Worm (Caenorhabditis elegans) whole organism, L2 larva: ENCODE results near the gene nhr-251.

ENCODE experiments used
- C34F6.9 ChIP-seq: fragments of 150-350 bp; optimal IDR thresholded peaks from 2 replicates; lab custom pipeline; 2014; ENCODE audit warnings: missing biosample characterization, missing genetic modification characterization
- F13H6.1 ChIP-seq: sonication (generic microtip); optimal IDR thresholded peaks from 2 replicates; lab custom pipeline; 2016; ENCODE audit warnings: missing genetic modification characterization, missing compliant biosample characterization
- R02D3.7 ChIP-seq: fragments of 150-350 bp; optimal IDR thresholded peaks from 2 replicates; lab custom pipeline; 2014; ENCODE audit warnings: missing biosample characterization, missing genetic modification characterization
- ZK546.5 ChIP-seq: sonication (generic microtip); optimal IDR thresholded peaks from 2 replicates; lab custom pipeline; 2017; ENCODE audit warnings: missing biosample characterization, missing genetic modification characterization
- alr-1 ChIP-seq: fragments of 150-350 bp; optimal IDR thresholded peaks from 2 replicates; lab custom pipeline; 2014; ENCODE audit warnings: missing biosample characterization, missing genetic modification characterization
- aly-2 ChIP-seq: fragments of 150-350 bp; optimal IDR thresholded peaks from 2 replicates; lab custom pipeline; 2014; ENCODE audit warnings: missing biosample characterization, missing genetic modification characterization
- blmp-1 ChIP-seq: sonication (generic microtip); optimal IDR thresholded peaks from 2 replicates; lab custom pipeline; 2017; ENCODE audit warnings: missing genetic modification characterization, mild to moderate bottlenecking, missing compliant biosample characterization, antibody characterized with exemption, moderate library complexity; ENCODE audit not compliant: insufficient read depth
- ceh-82 ChIP-seq: fragments of 150-350 bp; optimal IDR thresholded peaks from 2 replicates; lab custom pipeline; 2014; ENCODE audit warnings: missing biosample characterization, missing genetic modification characterization
- crh-2 ChIP-seq: sonication (generic microtip); optimal IDR thresholded peaks from 2 replicates; lab custom pipeline; 2017; ENCODE audit warnings: missing biosample characterization, missing genetic modification characterization
- dmd-4 ChIP-seq: sonication (generic microtip); optimal IDR thresholded peaks from 2 replicates; lab custom pipeline; 2017; ENCODE audit warnings: missing biosample characterization, missing genetic modification characterization
- elt-1 ChIP-seq: fragments of 150-350 bp; optimal IDR thresholded peaks from 2 replicates; lab custom pipeline; 2014; ENCODE audit warnings: missing biosample characterization, missing genetic modification characterization
- gmeb-1 ChIP-seq: fragments of 150-350 bp; optimal IDR thresholded peaks from 2 replicates; lab custom pipeline; 2014; ENCODE audit warnings: missing biosample characterization, missing genetic modification characterization
- lin-11 ChIP-seq: fragments of 150-350 bp; sonication (generic microtip); optimal IDR thresholded peaks from 2 replicates; lab custom pipeline; 2014; ENCODE audit warnings: missing biosample characterization, missing genetic modification characterization, inconsistent platforms, mixed read lengths
- lin-13 ChIP-seq: fragments of 150-350 bp; optimal IDR thresholded peaks from 2 replicates; lab custom pipeline; 2014; ENCODE audit warnings: missing biosample characterization, missing genetic modification reagents, missing genetic modification characterization
- mab-5 ChIP-seq: fragments of 150-350 bp; optimal IDR thresholded peaks from 2 replicates; lab custom pipeline; 2014; ENCODE audit warnings: missing biosample characterization, missing genetic modification characterization
- mbf-1 ChIP-seq: sonication (generic microtip); optimal IDR thresholded peaks from 2 replicates; lab custom pipeline; 2017; ENCODE audit warnings: missing biosample characterization, missing genetic modification characterization
- nhr-10 ChIP-seq: sonication (generic microtip); optimal IDR thresholded peaks from 2 replicates; lab custom pipeline; 2017; ENCODE audit warnings: missing biosample characterization, missing genetic modification characterization
- nhr-11 ChIP-seq: fragments of 150-350 bp; optimal IDR thresholded peaks from 2 replicates; lab custom pipeline; 2014; ENCODE audit warnings: missing biosample characterization, missing genetic modification characterization
- nhr-129 ChIP-seq: fragments of 150-350 bp; optimal IDR thresholded peaks from 2 replicates; lab custom pipeline; 2014; ENCODE audit warnings: missing biosample characterization, missing genetic modification characterization
- nhr-21 ChIP-seq: fragments of 150-350 bp; optimal IDR thresholded peaks from 2 replicates; lab custom pipeline; 2014; ENCODE audit warnings: missing biosample characterization, missing genetic modification characterization
- nhr-237 ChIP-seq: fragments of 150-350 bp; optimal IDR thresholded peaks from 2 replicates; lab custom pipeline; 2014; ENCODE audit warnings: missing biosample characterization, missing genetic modification characterization
- nhr-6 ChIP-seq: fragments of 150-350 bp; optimal IDR thresholded peaks from 2 replicates; lab custom pipeline; 2014; ENCODE audit warnings: missing biosample characterization, missing genetic modification characterization
- skn-1 ChIP-seq: sonication (generic microtip); optimal IDR thresholded peaks from 2 replicates; lab custom pipeline; 2017; ENCODE audit warnings: missing biosample characterization, missing genetic modification characterization
- sma-9 ChIP-seq, 2 experiments: fragments of 150-350 bp in 1 of 2; sonication (generic microtip) in 1 of 2; optimal IDR thresholded peaks; 2 replicates each; lab custom pipeline; 2014 to 2016; ENCODE audit warnings: missing genetic modification characterization in 2 of 2, mild to moderate bottlenecking in 1 of 2, missing biosample characterization in 1 of 2, missing compliant biosample characterization in 1 of 2, missing genetic modification reagents in 1 of 2, moderate library complexity in 1 of 2
- snpc-4 ChIP-seq: fragments of 150-350 bp; optimal IDR thresholded peaks from 2 replicates; lab custom pipeline; 2014; ENCODE audit warnings: missing biosample characterization, missing genetic modification characterization
- unc-39 ChIP-seq: fragments of 150-350 bp; optimal IDR thresholded peaks from 2 replicates; lab custom pipeline; 2014; ENCODE audit warnings: missing biosample characterization, missing genetic modification characterization
- unc-55 ChIP-seq: fragments of 150-350 bp; sonication (generic microtip); optimal IDR thresholded peaks from 3 replicates; lab custom pipeline; 2014; ENCODE audit warnings: missing biosample characterization, missing genetic modification reagents, missing genetic modification characterization
- unc-62 ChIP-seq: fragments of 150-350 bp; optimal IDR thresholded peaks from 2 replicates; lab custom pipeline; 2014; ENCODE audit warnings: missing biosample characterization, missing genetic modification reagents, missing genetic modification characterization
- ztf-1 ChIP-seq: fragments of 200-800 bp; sonication (Bioruptor generic); conservative IDR thresholded peaks from 2 replicates; pipeline ENCODE4 v1.3.6; 2022; ENCODE audit warnings: missing genetic modification characterization, missing compliant biosample characterization

The nhr-251 gene

ce11 chrV:600231-600630, at the start of gene nhr-251:
TSS of gene nhr-251 (plus strand) at chrV:600531.
- TF ChIP-seq nhr-6 (tag; lab: Kevin White, UChicago) = no peak
- TF ChIP-seq, all 48 proteins: peak for 0

- no peak for TF ChIP-seq snpc-4
- TF ChIP-seq elt-1 (tag; lab: Kevin White, UChicago) = no peak
- no peak for TF ChIP-seq ztf-1
- TF ChIP-seq dmd-4 (tag; lab: Kevin White, UChicago) = no peak
- no peak for TF ChIP-seq crh-2 (tag; lab: Kevin White, UChicago)
- no peak for TF ChIP-seq alr-1 (tag; lab: Kevin White, UChicago)
- no peak for TF ChIP-seq skn-1 (tag; lab: Kevin White, UChicago)
- no peak for TF ChIP-seq blmp-1 (tag; lab: Kevin White, UChicago)
- TF ChIP-seq, all 48 proteins: peak for 0
Observed at ce11 chrV:552406-552805, 47.9 kb upstream of the nhr-251 start.

ce11 chrV:553067-553466, 47.3 kb upstream of the nhr-251 start, which contains the start of gene C14C6.8:
TSS of gene C14C6.8 (minus strand) at chrV:553167.
- TF ChIP-seq R02D3.7 = no peak
- TF ChIP-seq mab-5 = no peak
- TF ChIP-seq nhr-11 (tag; lab: Kevin White, UChicago) = no peak
- TF ChIP-seq unc-62 (GFP tag; lab: Kevin White, UChicago) = no peak
- TF ChIP-seq lin-11 (tag; lab: Kevin White, UChicago) = no peak
- no peak for TF ChIP-seq C34F6.9 (tag; lab: Kevin White, UChicago)

- TF ChIP-seq F13H6.1 (tag; lab: Kevin White, UChicago) = no peak
- no peak for TF ChIP-seq mbf-1 (tag; lab: Kevin White, UChicago)
- no peak for TF ChIP-seq ZK546.5 (tag; lab: Kevin White, UChicago)
- no peak for TF ChIP-seq snpc-4
- no peak for TF ChIP-seq lin-13
- TF ChIP-seq nhr-129 (tag; lab: Kevin White, UChicago) = no peak
- TF ChIP-seq, all 48 proteins: peak for 0
Observed at ce11 chrV:556055-556454, 44.3 kb upstream of the nhr-251 start, which contains the start of gene srx-8. TSS of gene srx-8 (minus strand) at chrV:556155.

DNA sequence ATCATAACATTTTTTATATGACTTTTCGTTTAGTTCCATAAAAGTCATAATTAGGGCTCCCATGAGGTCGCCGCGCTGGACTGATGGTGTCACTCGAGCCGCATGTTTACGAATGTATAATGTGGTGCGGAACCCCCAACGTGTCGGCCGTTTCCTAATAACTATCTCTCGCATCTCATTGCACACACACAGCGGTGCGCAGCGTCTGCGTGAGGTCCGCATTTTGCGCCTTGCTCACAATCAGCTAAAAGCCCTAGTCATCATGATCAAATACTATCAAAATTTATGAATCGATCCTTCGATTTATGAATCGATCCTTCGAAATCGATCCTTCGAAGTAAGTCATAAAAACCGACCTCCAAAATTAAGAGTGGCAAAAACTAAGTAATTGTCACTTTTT, 40.4 kb upstream of the nhr-251 start, which contains the start of gene srx-7:
TSS of gene srx-7 (plus strand) at position 256 of the 400 bp plus-strand sequence.
- no peak for TF ChIP-seq mbf-1 (tag; lab: Kevin White, UChicago)
- no peak for TF ChIP-seq R02D3.7
- TF ChIP-seq C34F6.9 (tag; lab: Kevin White, UChicago) = no peak
- TF ChIP-seq aly-2 = no peak
- TF ChIP-seq ztf-1 = no peak
- no peak for TF ChIP-seq nhr-6 (tag; lab: Kevin White, UChicago)
- no peak for TF ChIP-seq ceh-82 (tag; lab: Kevin White, UChicago)
- no peak for TF ChIP-seq skn-1 (tag; lab: Kevin White, UChicago)
- TF ChIP-seq nhr-21 (tag; lab: Kevin White, UChicago) = no peak
- TF ChIP-seq gmeb-1 = no peak
- no peak for TF ChIP-seq unc-39 (tag; lab: Kevin White, UChicago)

DNA sequence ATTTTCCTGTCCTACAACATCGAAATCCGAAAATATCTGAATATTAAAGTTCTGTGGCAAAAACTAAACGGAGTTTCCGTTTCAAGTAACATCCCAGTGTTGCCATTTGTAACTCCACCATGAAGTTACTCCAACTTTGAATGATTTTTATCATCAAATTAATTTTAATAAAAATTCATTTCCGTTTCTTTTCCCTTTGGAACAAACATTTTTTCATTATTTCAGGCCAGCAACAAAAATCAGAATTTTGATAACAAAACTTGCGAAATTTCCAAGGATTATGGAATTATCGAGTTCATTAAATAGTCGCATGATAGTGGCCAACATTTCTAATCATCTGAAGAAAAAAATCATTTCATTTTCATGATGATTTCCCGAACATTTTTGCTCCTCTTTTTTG, 37.5 kb upstream of the nhr-251 start, which contains the start of gene C14C6.2:
TSS of gene C14C6.2 (plus strand) at position 301 of the 400 bp plus-strand sequence.
- no peak for TF ChIP-seq lin-13
- TF ChIP-seq nhr-10 (tag; lab: Kevin White, UChicago) = no peak
- no peak for TF ChIP-seq nhr-21 (tag; lab: Kevin White, UChicago)
- TF ChIP-seq elt-1 (tag; lab: Kevin White, UChicago) = no peak
- no peak for TF ChIP-seq nhr-237
- no peak for TF ChIP-seq snpc-4
- no peak for TF ChIP-seq gmeb-1
- TF ChIP-seq unc-55 = no peak
- TF ChIP-seq dmd-4 (tag; lab: Kevin White, UChicago) = no peak
- no peak for TF ChIP-seq crh-2 (tag; lab: Kevin White, UChicago)

- TF ChIP-seq sma-9 (GFP tag; optimal IDR thresholded peaks at IDR 0.05; lab: Kevin White, UChicago) (no peak), sma-9 (tag; optimal IDR thresholded peaks at IDR 0.05; lab: Kevin White, UChicago) (no peak)
Observed at ce11 chrV:565984-566383, 34.3 kb upstream of the nhr-251 start, which contains the start of gene sri-73. TSS of gene sri-73 (minus strand) at chrV:566084.
